Fruit fly (Drosophila melanogaster): ENCODE data around the gene Nt5a.

Gene Nt5a

dm6 chr3L:1349942-1350923 lies 43.0 kb upstream of the Nt5a start (continued):
- no peak for TF ChIP-seq gsb (GFP tag; IDR thresholded peaks at IDR 0.05)
- peak; percentile 25 for TF ChIP-seq CG13624 (GFP tag; optimal IDR thresholded peaks at IDR 0.05)
- 0 out of 2 replicates have a peak, but pooled peaks have one; percentile 9 for TF ChIP-seq CG14014 (GFP tag; IDR thresholded peaks at IDR 0.05)
- TF ChIP-seq vfl (GFP tag; optimal IDR thresholded peaks at IDR 0.05), result no peak
- TF ChIP-seq nerfin-1 (tag; optimal IDR thresholded peaks at IDR 0.05), result peak; percentile 15
- TF ChIP-seq so (GFP tag; IDR thresholded peaks at IDR 0.05), result no peak
- TF ChIP-seq CG32767 (GFP tag; IDR thresholded peaks at IDR 0.05), result no peak
- TF ChIP-seq ttk (GFP tag; IDR thresholded peaks at IDR 0.05), result no peak
- peak; percentile 17 for TF ChIP-seq Fer3 (tag; optimal IDR thresholded peaks at IDR 0.05)
- peak; percentile 54 for TF ChIP-seq trem (tag; optimal IDR thresholded peaks at IDR 0.05)
- TF ChIP-seq CG9817 (tag; optimal IDR thresholded peaks at IDR 0.05), result peak; percentile 19
- TF ChIP-seq dpn (GFP tag; optimal IDR thresholded peaks at IDR 0.05), result peak; percentile 23 to 51
- no peak for TF ChIP-seq gcm (GFP tag; optimal IDR thresholded peaks at IDR 0.05)
- peak; percentile 12 for TF ChIP-seq Hmx (GFP tag; optimal IDR thresholded peaks at IDR 0.05)
- TF ChIP-seq abd-A (tag; optimal IDR thresholded peaks at IDR 0.05), result no peak
- no peak for TF ChIP-seq ab (GFP tag; optimal IDR thresholded peaks at IDR 0.05)
- no peak for TF ChIP-seq Atf6 (GFP tag; IDR thresholded peaks at IDR 0.05)
- no peak for TF ChIP-seq fd64A (GFP tag; optimal IDR thresholded peaks at IDR 0.05)
- TF ChIP-seq CG9215 (GFP tag; IDR thresholded peaks at IDR 0.05), result peak; percentile 7; the same call in 1 of the 2 replicates
- no peak for TF ChIP-seq tll (GFP tag; optimal IDR thresholded peaks at IDR 0.05)
- no peak for TF ChIP-seq ERR (GFP tag; optimal IDR thresholded peaks at IDR 0.05)
- TF ChIP-seq CG10274 (GFP tag; optimal IDR thresholded peaks at IDR 0.05), result no peak
- TF ChIP-seq sisA (GFP tag; IDR thresholded peaks at IDR 0.05), result no peak; the same call in 1 of the 2 replicates
- peak; percentile 19 for TF ChIP-seq CG33557 (GFP tag; optimal IDR thresholded peaks at IDR 0.05)
- TF ChIP-seq ap (GFP tag; IDR thresholded peaks at IDR 0.05), result no peak
- TF ChIP-seq CG17912 (GFP tag; optimal IDR thresholded peaks at IDR 0.05), result no peak
- TF ChIP-seq Spps (tag; optimal IDR thresholded peaks at IDR 0.05), result no peak
- TF ChIP-seq nerfin-2 (GFP tag; IDR thresholded peaks at IDR 0.05; ENCODE audit: partially characterized antibody), result peak; percentile 96
- TF ChIP-seq CG18599 (GFP tag; optimal IDR thresholded peaks at IDR 0.05), result no peak
- TF ChIP-seq hth (optimal IDR thresholded peaks at IDR 0.05), result no peak
- TF ChIP-seq pho (GFP tag; optimal IDR thresholded peaks at IDR 0.05), result peak; percentile 50
- TF ChIP-seq Oli (tag; optimal IDR thresholded peaks at IDR 0.05), result peak; percentile 0
- TF ChIP-seq B-H1 (GFP tag; IDR thresholded peaks at IDR 0.05), result no peak
- peak; percentile 34 for TF ChIP-seq D19A (tag; optimal IDR thresholded peaks at IDR 0.05)
- TF ChIP-seq Bteb2 (GFP tag; optimal IDR thresholded peaks at IDR 0.05), result peak; percentile 7
- no peak for TF ChIP-seq Usf (GFP tag; optimal IDR thresholded peaks at IDR 0.05)
- no peak for TF ChIP-seq CG12744 (GFP tag; optimal IDR thresholded peaks at IDR 0.05)
- TF ChIP-seq CG1647 (GFP tag; optimal IDR thresholded peaks at IDR 0.05), result no peak
- peak; percentile 30 for TF ChIP-seq sd (tag; optimal IDR thresholded peaks at IDR 0.05)
- TF ChIP-seq Bdp1 (GFP tag; optimal IDR thresholded peaks at IDR 0.05), result peak; percentile 36
- TF ChIP-seq Ets97D (GFP tag; optimal IDR thresholded peaks at IDR 0.05), result peak; percentile 42
- peak; percentile 29 for TF ChIP-seq CG10543 (GFP tag; optimal IDR thresholded peaks at IDR 0.05)
- peak; percentile 34 for TF ChIP-seq tx (GFP tag; optimal IDR thresholded peaks at IDR 0.05)
- no peak for TF ChIP-seq Lpt (GFP tag; optimal IDR thresholded peaks at IDR 0.05)
- TF ChIP-seq klu (GFP tag; IDR thresholded peaks at IDR 0.05), result no peak
- TF ChIP-seq HHEX (GFP tag; optimal IDR thresholded peaks at IDR 0.05), result no peak
- TF ChIP-seq CG8281 (tag; optimal IDR thresholded peaks at IDR 0.05), result no peak
- TF ChIP-seq Hand (GFP tag; optimal IDR thresholded peaks at IDR 0.05), result no peak
- no peak for TF ChIP-seq CG17612 (GFP tag; IDR thresholded peaks at IDR 0.05)
